Worm (Caenorhabditis elegans): ENCODE results near the gene F12A10.8.

DNA sequence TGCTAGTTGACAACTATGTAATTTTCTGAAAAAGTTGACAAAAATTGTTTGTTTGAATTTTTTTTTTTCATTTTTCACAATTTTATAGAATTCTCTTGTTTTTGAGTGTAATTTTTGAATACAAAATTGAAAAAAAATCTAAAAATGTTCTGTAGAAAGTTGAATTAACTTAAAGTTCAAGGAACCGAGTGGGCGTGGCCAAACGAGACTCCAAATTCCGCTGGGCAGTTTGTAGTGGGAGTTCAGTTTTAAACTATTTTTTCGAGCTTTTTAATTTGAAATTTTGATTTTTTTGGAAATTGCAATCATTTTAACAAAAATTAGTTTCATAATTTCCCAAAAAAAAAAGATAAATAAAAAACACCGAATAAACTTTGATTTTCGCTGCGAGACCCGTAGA is 36.2 kb upstream of the F12A10.8 start:
- TF ChIP-seq fos-1 (tag; optimal IDR thresholded peaks at IDR 0.05): no peak
- TF ChIP-seq lin-13 (GFP tag; optimal IDR thresholded peaks at IDR 0.05): no peak
- no peak for TF ChIP-seq snpc-4 (tag; optimal IDR thresholded peaks at IDR 0.05)
- TF ChIP-seq ztf-1 (GFP tag; conservative IDR thresholded peaks at IDR 0.05): no peak
- TF ChIP-seq ztf-11 (tag; optimal IDR thresholded peaks at IDR 0.05): no peak
- no peak for TF ChIP-seq lin-39 (tag; optimal IDR thresholded peaks at IDR 0.05)
- no peak for TF ChIP-seq zag-1 (tag; optimal IDR thresholded peaks at IDR 0.05)
- TF ChIP-seq nhr-12 (tag; optimal IDR thresholded peaks at IDR 0.05): no peak
- no peak for TF ChIP-seq ama-1 (optimal IDR thresholded peaks at IDR 0.05)
